Worm (Caenorhabditis elegans): ENCODE data around the gene srt-41.

srt-41 gene

DNA sequence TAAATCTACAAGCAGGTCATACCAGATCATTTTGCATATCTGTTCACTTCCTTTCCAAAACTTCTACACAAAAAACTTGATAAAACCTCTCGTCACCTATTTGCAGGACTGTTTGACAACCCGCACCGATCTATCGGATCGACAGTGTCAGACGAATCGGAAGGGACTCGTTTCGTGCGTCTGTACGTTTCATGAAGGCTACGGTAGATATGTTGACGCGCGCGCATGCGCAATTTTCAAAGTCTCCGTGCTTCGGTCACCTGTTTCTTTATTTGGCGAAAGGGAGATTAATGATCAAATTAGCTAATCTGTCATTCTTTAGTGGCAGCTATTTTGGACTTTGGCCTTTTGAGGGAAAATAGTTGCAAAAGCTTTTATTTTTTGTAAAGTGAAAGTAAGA lies 13.4 kb downstream of the srt-41 start (continued):
- peak; percentile 8 for TF ChIP-seq tbx-2 (tag; optimal IDR thresholded peaks at IDR 0.05)

DNA sequence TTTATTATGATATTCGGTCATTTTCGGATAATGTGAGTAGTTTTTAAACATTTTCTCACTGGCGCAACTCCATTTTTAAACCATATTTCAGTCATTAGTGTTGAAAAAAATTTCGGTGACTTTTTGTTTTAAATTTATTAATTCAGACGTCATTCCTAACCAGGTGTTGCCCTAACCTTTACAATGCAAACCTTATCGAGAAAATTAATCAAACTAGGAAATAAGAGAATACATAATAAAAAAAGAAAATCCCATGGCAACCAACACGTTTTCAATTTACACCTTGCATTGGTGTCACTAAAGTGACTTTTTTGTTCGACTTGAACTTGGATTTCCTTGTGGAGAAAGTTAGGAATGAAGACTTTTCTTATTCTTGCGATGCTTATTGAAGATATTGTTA lies 14.8 kb downstream of the srt-41 start, which contains the start of gene F36H9.2:
TSS of gene F36H9.2 (plus strand) at position 301 of the 400 bp plus-strand sequence.
- no peak for TF ChIP-seq unc-39 (tag; optimal IDR thresholded peaks at IDR 0.05)
- TF ChIP-seq lin-15B (tag; optimal IDR thresholded peaks at IDR 0.05): no peak
- TF ChIP-seq ama-1 (optimal IDR thresholded peaks at IDR 0.05): no peak
- no peak for TF ChIP-seq nhr-77 (tag; optimal IDR thresholded peaks at IDR 0.05)

DNA sequence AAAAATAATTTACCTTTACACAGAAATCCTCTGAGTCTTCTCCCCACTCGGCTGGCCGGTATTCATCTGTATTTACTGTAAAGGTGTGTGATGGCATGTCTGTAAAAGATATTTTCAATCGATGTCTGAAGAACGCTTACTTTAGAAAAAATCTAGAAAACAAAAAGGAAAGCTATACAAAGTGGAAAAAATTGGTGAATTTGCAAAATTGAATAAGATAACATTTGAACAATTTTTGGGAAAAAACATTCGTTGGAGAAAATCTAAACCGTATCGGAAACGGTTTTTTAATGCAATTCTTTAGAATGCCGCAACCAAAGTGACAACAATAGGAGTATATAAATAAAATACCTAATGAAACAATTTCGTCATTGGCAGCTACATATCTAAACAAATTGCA lies 21.0 kb downstream of the srt-41 start, which contains the start of gene F36H9.5:
TSS of gene F36H9.5 (minus strand) at position 101 of the 400 bp plus-strand sequence.
- TF ChIP-seq mdl-1 (tag; optimal IDR thresholded peaks at IDR 0.05) (no peak), ZK546.5 (tag; optimal IDR thresholded peaks at IDR 0.05) (no peak)

DNA sequence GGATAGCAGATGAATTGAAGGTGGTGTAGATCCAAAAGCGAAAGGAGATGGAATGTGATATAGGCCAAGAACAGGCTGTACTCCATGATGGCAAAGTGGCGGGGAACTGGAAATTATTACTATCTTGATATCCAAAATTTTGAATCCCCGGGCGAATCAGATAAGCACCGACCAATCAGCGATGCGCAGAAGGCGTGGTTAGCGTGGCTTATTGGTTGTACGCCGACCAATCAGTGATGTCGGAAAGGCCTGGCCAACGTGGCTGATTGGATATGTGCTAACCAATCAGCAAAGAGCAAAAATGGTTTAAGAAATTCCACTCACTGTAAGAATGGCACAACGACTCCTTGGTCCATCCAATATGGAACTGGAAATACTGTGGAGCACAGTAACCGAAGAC lies 22.9 kb downstream of the srt-41 start:
- TF ChIP-seq nfya-1 (tag; optimal IDR thresholded peaks at IDR 0.05; ENCODE audit: insufficient read depth) (peak; percentile 86), nhr-237 (tag; optimal IDR thresholded peaks at IDR 0.05) (no peak), jun-1 (tag; optimal IDR thresholded peaks at IDR 0.05) (no peak), lin-39 (tag; optimal IDR thresholded peaks at IDR 0.05) (no peak)

DNA sequence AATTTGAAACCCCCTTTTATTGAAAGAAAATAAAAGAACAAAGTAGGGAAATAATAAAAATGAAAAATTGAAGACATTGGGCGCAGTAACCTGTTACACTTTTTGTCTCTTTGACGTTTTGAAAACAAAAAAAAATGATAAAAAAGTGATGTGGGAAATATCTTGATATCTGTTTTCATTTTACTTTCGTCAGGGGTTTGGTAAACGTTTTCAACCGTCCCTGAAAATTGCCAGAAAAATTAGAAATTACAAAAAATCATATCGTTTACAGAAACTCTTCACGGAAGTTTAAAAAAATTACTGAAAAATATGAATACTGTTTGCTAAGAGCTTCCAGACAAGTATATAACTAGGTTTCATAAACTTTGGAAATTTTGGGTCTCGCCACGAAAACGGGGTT lies 23.8 kb downstream of the srt-41 start, which contains the start of gene F36H9.4:
TSS of gene F36H9.4 (minus strand) at position 101 of the 400 bp plus-strand sequence.
- TF ChIP-seq ceh-28 (tag; optimal IDR thresholded peaks at IDR 0.05): no peak
- TF ChIP-seq lsy-12 (tag; optimal IDR thresholded peaks at IDR 0.05): no peak
- no peak for TF ChIP-seq nhr-12 (tag; optimal IDR thresholded peaks at IDR 0.05)
- no peak for TF ChIP-seq ceh-82 (tag; optimal IDR thresholded peaks at IDR 0.05)
- no peak for TF ChIP-seq nhr-28 (tag; optimal IDR thresholded peaks at IDR 0.05)
- no peak for TF ChIP-seq ama-1 (optimal IDR thresholded peaks at IDR 0.05)
- TF ChIP-seq fos-1 (tag; optimal IDR thresholded peaks at IDR 0.05): no peak
- no peak for TF ChIP-seq elt-3 (tag; optimal IDR thresholded peaks at IDR 0.05)
- TF ChIP-seq nhr-25 (tag; optimal IDR thresholded peaks at IDR 0.05): no peak
- no peak for TF ChIP-seq ceh-9 (tag; optimal IDR thresholded peaks at IDR 0.05)
- no peak for TF ChIP-seq nhr-77 (tag; optimal IDR thresholded peaks at IDR 0.05)
- TF ChIP-seq tbx-2 (tag; optimal IDR thresholded peaks at IDR 0.05): no peak
- TF ChIP-seq pha-4 (tag; optimal IDR thresholded peaks at IDR 0.05): no peak
- no peak for TF ChIP-seq daf-12 (tag; optimal IDR thresholded peaks at IDR 0.05)
- no peak for TF ChIP-seq eor-1 (tag; optimal IDR thresholded peaks at IDR 0.05)

DNA sequence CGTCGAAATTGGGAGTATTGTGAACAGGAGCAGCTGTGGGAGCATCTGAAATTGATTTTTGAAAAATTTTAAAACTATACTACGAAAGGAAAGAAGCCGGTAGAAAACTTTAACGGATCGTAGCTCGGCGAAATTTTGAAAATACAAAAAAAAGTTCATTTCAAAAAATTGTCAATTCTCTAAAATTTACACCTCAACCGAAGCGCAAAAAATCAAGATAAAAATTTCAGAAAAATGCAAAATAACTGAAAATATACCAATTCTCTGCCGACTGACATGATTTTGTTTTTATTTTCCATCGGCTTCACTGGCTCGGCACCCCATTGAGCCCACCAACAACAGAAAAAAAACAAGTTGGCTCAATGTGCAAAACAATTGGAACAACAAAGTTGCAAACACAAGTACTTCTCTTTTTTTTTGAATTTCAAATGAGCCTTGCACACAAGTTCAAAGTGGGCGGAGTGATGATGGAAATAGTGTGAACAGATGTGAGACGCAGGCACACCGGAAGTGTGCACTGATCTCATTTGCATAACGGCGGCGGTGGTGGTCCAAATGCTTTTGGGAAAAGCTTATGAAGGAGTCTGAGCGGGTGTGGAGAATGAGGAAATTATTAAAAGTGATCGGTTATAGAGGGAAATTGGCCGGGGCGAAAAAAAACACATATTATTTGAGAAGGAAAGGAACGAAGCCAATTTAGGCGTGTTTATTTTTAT lies 27.9 kb downstream of the srt-41 start, which contains the start of gene F36H9.7:
TSS of gene F36H9.7 (minus strand) at position 51 of the 716 bp plus-strand sequence.
- TF ChIP-seq nhr-76 (tag; optimal IDR thresholded peaks at IDR 0.05) (no peak), nhr-25 (tag; optimal IDR thresholded peaks at IDR 0.05) (no peak), nhr-237 (tag; optimal IDR thresholded peaks at IDR 0.05) (no peak), ztf-11 (tag; optimal IDR thresholded peaks at IDR 0.05) (no peak), R02D3.7 (tag; optimal IDR thresholded peaks at IDR 0.05) (no peak), lin-15B (tag; optimal IDR thresholded peaks at IDR 0.05) (no peak), tbx-2 (tag; optimal IDR thresholded peaks at IDR 0.05) (no peak), pqm-1 (tag; optimal IDR thresholded peaks at IDR 0.05) (no peak), sea-2 (GFP tag; optimal IDR thresholded peaks at IDR 0.05) (no peak), ceh-16 (tag; optimal IDR thresholded peaks at IDR 0.05) (no peak), nhr-12 (tag; optimal IDR thresholded peaks at IDR 0.05) (no peak), ZK546.5 (tag; optimal IDR thresholded peaks at IDR 0.05) (no peak), elt-1 (tag; optimal IDR thresholded peaks at IDR 0.05) (no peak), daf-12 (tag; optimal IDR thresholded peaks at IDR 0.05) (no peak), lsy-12 (tag; optimal IDR thresholded peaks at IDR 0.05) (no peak), nhr-23 (tag; optimal IDR thresholded peaks at IDR 0.05) (no peak), fos-1 (tag; optimal IDR thresholded peaks at IDR 0.05) (no peak)
